Fruit fly (Drosophila melanogaster): Measurements from ENCODE around the gene CG13293.

CG13293 gene

DNA sequence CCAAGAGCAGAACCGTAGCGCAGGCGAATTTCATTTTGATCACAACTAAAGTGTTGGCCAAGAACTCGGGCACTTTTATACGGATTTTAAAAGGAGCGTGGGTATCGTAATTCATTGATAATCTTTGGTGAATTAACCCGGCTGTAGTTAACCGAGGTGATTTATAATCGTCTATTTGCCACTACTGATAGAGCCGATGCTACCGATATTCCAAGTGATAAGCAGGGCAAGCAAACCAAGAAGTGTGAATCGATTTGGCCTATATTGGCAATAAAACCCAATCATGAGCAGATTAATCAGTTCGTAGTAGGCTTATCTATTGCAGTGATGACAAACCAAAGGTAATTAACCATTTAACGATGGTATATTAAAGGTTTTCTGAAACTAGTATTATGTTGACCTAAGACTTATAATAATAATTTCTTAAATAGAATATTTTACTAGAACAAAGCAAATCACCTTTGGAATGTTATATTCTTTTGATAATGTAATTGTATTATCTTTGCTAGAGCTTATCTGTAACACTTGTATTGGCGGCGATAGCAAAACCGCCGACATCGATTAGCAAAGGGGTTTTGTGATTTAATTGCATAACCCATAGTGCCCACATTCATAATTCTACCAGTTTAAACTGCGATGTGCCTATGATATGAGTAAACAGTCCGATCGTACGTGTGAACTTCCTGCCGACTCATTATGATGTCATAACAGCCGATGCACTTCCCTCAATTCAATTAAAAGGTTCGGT, 19.6 kb upstream of the CG13293 start, which contains the start of gene CG10472:
TSS of gene CG10472 (minus strand) at position 51 of the 748 bp plus-strand sequence.
- TF ChIP-seq br (GFP tag; optimal IDR thresholded peaks at IDR 0.05) (no peak), Hr78 (GFP tag; optimal IDR thresholded peaks at IDR 0.05) (no peak), pan (optimal IDR thresholded peaks at IDR 0.05) (no peak), lola (GFP tag; optimal IDR thresholded peaks at IDR 0.05) (no peak), Myc (optimal IDR thresholded peaks at IDR 0.05) (no peak), brk (GFP tag; optimal IDR thresholded peaks at IDR 0.05) (no peak), N (GFP tag; optimal IDR thresholded peaks at IDR 0.05) (no peak), tai (GFP tag; optimal IDR thresholded peaks at IDR 0.05) (no peak), h (GFP tag; optimal IDR thresholded peaks at IDR 0.05) (no peak), Abd-B (GFP tag; optimal IDR thresholded peaks at IDR 0.05) (no peak), HLH106 (tag; optimal IDR thresholded peaks at IDR 0.05) (no peak), GATAd (GFP tag; optimal IDR thresholded peaks at IDR 0.05) (no peak), psq (GFP tag; optimal IDR thresholded peaks at IDR 0.05) (no peak), Vsx2 (GFP tag; optimal IDR thresholded peaks at IDR 0.05; ENCODE audit: partially characterized antibody) (no peak)

DNA sequence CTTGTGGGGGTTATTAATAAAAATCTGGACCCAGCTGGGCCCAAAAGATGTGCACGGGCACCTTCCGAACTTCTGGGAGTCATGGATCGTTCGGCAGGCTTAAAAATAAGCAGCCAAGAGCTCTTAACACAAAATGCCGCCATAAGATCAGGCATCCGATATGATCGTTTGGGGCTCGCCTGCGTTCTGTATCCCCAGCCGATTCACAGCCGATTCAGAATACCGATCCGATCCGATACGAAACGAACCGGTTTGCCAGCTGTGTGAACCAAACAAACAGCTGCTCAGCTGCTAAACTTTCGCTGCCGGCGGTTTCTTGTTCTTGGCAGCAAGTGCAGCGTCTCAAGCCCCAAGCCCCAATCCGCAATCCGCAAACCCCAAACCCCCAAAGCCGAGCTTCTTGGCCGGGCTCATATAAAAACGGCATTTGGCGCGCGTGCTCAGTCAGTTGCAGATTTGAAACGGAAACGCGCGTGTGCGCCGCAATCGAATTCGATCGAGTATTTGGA, 16.7 kb upstream of the CG13293 start, which contains the start of gene CG42269:
TSS of gene CG42269 (plus strand) at position 416 of the 509 bp plus-strand sequence.
- TF ChIP-seq fru (GFP tag; optimal IDR thresholded peaks at IDR 0.05), result no peak
- peak; percentile 0 for TF ChIP-seq Rel (GFP tag; optimal IDR thresholded peaks at IDR 0.05)
- TF ChIP-seq Rel (tag; optimal IDR thresholded peaks at IDR 0.05), result no peak
- TF ChIP-seq h (GFP tag; optimal IDR thresholded peaks at IDR 0.05), result peak; percentile 44

DNA sequence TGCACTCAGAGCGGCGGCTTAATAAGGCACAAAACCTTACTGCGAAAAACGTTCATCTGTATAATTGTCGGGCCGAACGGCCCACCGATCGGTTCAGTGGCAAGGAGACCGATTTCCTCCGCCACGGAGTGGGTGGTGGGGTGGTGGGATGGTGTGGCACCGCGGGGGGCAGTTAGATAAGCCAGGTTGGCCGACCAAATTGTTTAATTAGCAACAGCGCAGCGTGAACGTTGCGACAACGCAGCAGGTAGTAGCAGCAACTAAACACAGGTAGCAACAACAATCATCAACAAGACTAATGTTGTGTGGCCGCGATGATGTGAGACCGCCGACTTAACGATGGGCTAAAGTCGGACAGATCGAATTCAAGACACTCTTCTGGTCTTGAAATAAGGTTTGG, 14.5 kb upstream of the CG13293 start:
- TF ChIP-seq dsf (GFP tag; optimal IDR thresholded peaks at IDR 0.05; ENCODE audit: borderline replicate concordance), result no peak
- TF ChIP-seq Mio (GFP tag; optimal IDR thresholded peaks at IDR 0.05), result no peak
- TF ChIP-seq Hr78 (GFP tag; optimal IDR thresholded peaks at IDR 0.05), result no peak
- no peak for TF ChIP-seq Hr83 (GFP tag; optimal IDR thresholded peaks at IDR 0.05; ENCODE audit: poor library complexity, severe bottlenecking)
- no peak for TF ChIP-seq GATAd (GFP tag; optimal IDR thresholded peaks at IDR 0.05)
- TF ChIP-seq h (GFP tag; optimal IDR thresholded peaks at IDR 0.05), result no peak
- no peak for TF ChIP-seq foxo (GFP tag; optimal IDR thresholded peaks at IDR 0.05)
- no peak for TF ChIP-seq Rel (GFP tag; optimal IDR thresholded peaks at IDR 0.05)
- TF ChIP-seq Rel (tag; optimal IDR thresholded peaks at IDR 0.05), result no peak
- no peak for TF ChIP-seq CG32264 (GFP tag; optimal IDR thresholded peaks at IDR 0.05)
- no peak for TF ChIP-seq usp (GFP tag; optimal IDR thresholded peaks at IDR 0.05)
- TF ChIP-seq tai (GFP tag; optimal IDR thresholded peaks at IDR 0.05), result no peak
- TF ChIP-seq dmrt93B (GFP tag; optimal IDR thresholded peaks at IDR 0.05), result no peak

DNA sequence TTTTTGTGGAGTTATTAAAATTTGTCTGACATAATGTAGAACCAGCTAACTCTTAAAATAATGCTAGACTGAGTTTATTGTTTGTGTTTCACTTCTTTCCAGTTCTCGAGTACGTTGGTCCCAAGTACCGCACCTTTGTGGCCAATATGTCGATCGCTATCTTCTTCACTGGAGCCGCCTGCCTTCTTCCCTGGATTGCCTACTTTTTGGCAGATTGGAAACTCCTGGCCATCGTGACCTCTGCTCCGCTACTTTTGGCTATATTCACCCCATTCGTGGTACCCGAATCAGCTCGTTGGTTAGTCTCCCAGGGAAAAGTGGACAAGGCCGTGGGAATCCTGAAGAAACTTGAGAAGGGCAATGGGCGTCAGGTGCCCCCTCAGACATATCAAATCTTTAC, 12.6 kb upstream of the CG13293 start:
- TF ChIP-seq woc (GFP tag; optimal IDR thresholded peaks at IDR 0.05) (no peak), foxo (GFP tag; optimal IDR thresholded peaks at IDR 0.05) (no peak), jim (GFP tag; optimal IDR thresholded peaks at IDR 0.05) (no peak), br (GFP tag; optimal IDR thresholded peaks at IDR 0.05) (no peak), CG9705 (GFP tag; optimal IDR thresholded peaks at IDR 0.05) (no peak), rgr (GFP tag; optimal IDR thresholded peaks at IDR 0.05) (no peak), Hr83 (GFP tag; optimal IDR thresholded peaks at IDR 0.05; ENCODE audit: poor library complexity, severe bottlenecking) (no peak), Abd-B (GFP tag; optimal IDR thresholded peaks at IDR 0.05) (no peak)

DNA sequence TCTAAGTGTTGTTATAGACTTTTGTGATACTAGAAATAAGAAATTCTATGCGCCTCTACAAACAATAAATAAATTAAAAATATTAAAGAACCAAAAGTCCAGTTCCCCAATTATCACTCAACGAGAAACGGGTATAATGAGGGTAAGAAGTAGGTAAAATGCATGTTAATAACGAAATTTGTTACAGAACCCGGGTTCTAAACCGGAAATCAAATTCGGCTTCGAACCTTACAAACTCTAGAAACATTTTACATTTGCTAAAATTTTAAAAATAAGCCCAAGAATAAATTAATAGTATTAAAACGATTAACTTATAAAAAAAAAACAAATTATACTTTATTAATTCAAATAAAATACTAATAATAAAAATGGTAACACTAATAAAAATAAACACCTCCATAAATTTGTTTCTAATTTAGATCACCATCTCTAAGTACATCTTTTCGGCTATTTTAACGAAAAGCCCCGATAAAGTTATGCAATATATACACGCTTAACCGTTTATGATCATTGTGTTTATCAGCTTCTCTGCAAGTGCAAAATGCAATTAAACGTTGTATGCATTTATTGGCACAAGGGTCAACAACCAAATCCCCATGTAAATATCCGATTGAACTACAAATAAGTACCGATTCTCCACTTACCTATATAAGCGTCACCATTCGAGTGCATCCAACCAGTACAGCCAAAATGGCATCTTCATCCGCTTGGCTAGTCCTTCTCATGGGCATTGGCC, 11.1 kb upstream of the CG13293 start, which contains the start of gene CG6602:
TSS of gene CG6602 (plus strand) at position 686 of the 736 bp plus-strand sequence.
- peak; percentile 30 for TF ChIP-seq sv (GFP tag; optimal IDR thresholded peaks at IDR 0.05)
- peak; percentile 26 for TF ChIP-seq h (GFP tag; optimal IDR thresholded peaks at IDR 0.05)
- TF ChIP-seq foxo (GFP tag; optimal IDR thresholded peaks at IDR 0.05), result peak in 1 of 2 experiments; percentile 53
- peak; percentile 65 for TF ChIP-seq Hr83 (GFP tag; optimal IDR thresholded peaks at IDR 0.05; ENCODE audit: poor library complexity, severe bottlenecking)
- peak; percentile 3 for TF ChIP-seq ey (GFP tag; optimal IDR thresholded peaks at IDR 0.05)
- peak; percentile 36 for TF ChIP-seq Sp1 (GFP tag; optimal IDR thresholded peaks at IDR 0.05)
- no peak for TF ChIP-seq CrebA (GFP tag; optimal IDR thresholded peaks at IDR 0.05; ENCODE audit: borderline replicate concordance)
- no peak for TF ChIP-seq pan (optimal IDR thresholded peaks at IDR 0.05)
- TF ChIP-seq fru (GFP tag; optimal IDR thresholded peaks at IDR 0.05), result peak; percentile 25
- peak; percentile 59 for TF ChIP-seq HLH106 (tag; optimal IDR thresholded peaks at IDR 0.05)
- TF ChIP-seq dmrt93B (GFP tag; optimal IDR thresholded peaks at IDR 0.05), result peak; percentile 89
- peak; percentile 68 for TF ChIP-seq rgr (GFP tag; optimal IDR thresholded peaks at IDR 0.05)
- peak; percentile 27 for TF ChIP-seq OdsH (GFP tag; optimal IDR thresholded peaks at IDR 0.05)
- TF ChIP-seq CG9705 (GFP tag; optimal IDR thresholded peaks at IDR 0.05), result peak; percentile 69
- TF ChIP-seq sage (GFP tag; optimal IDR thresholded peaks at IDR 0.05), result peak; percentile 39
- TF ChIP-seq Jra (GFP tag; optimal IDR thresholded peaks at IDR 0.05), result no peak

All from whole organism, wandering third instar larva.